Fruit fly (Drosophila melanogaster) whole organism, embryonic: ENCODE data around the gene CG5087.

ENCODE experiments used
- Atf6 ChIP-seq: fragments of 200-800 bp; sonication (Bioruptor generic); IDR thresholded peaks from 2 replicates; pipeline ENCODE4 v1.3.6; 2022; ENCODE audit warnings: missing biosample characterization, missing genetic modification characterization
- CG10209 ChIP-seq: fragments of 200-800 bp; sonication (Bioruptor generic); optimal IDR thresholded peaks from 3 replicates; lab custom pipeline; 2017; ENCODE audit warnings: missing biosample characterization, mild to moderate bottlenecking, missing genetic modification characterization, missing genetic modification reagents
- CG12942 ChIP-seq: fragments of 200-800 bp; sonication (Bioruptor generic); optimal IDR thresholded peaks from 3 replicates; lab custom pipeline; 2016; ENCODE audit warnings: missing biosample characterization, missing genetic modification characterization
- CG14014 ChIP-seq: fragments of 200-800 bp; sonication (Bioruptor generic); IDR thresholded peaks from 2 replicates; pipeline ENCODE4 v1.3.6; 2022; ENCODE audit warnings: missing biosample characterization, missing genetic modification characterization
- CG14050 ChIP-seq: fragments of 200-800 bp; sonication (Bioruptor generic); IDR thresholded peaks from 3 replicates; pipeline ENCODE4 v1.3.6; 2022; ENCODE audit warnings: missing biosample characterization, missing genetic modification characterization
- CG14710 ChIP-seq: fragments of 200-800 bp; sonication (Bioruptor generic); optimal IDR thresholded peaks from 3 replicates; lab custom pipeline; 2019; ENCODE audit warnings: missing biosample characterization, mild to moderate bottlenecking, missing genetic modification characterization, moderate library complexity
- CG1529 ChIP-seq: fragments of 200-800 bp; sonication (Bioruptor generic); optimal IDR thresholded peaks from 3 replicates; lab custom pipeline; 2018; ENCODE audit warnings: missing biosample characterization, missing genetic modification characterization
- CG1647 ChIP-seq: fragments of 200-800 bp; sonication (Bioruptor generic); optimal IDR thresholded peaks from 3 replicates; lab custom pipeline; 2016; ENCODE audit warnings: missing biosample characterization, missing genetic modification characterization
- CG1792 ChIP-seq: fragments of 200-800 bp; sonication (Bioruptor generic); optimal IDR thresholded peaks from 2 replicates; lab custom pipeline; 2016; ENCODE audit warnings: missing biosample characterization, missing genetic modification characterization
- CG31388 ChIP-seq: fragments of 200-800 bp; sonication (Bioruptor generic); optimal IDR thresholded peaks from 2 replicates; lab custom pipeline; 2016; ENCODE audit warnings: missing biosample characterization, missing genetic modification characterization
- CG42726 ChIP-seq: fragments of 200-800 bp; sonication (Bioruptor generic); IDR thresholded peaks from 2 replicates; pipeline ENCODE4 v1.3.6; 2022; ENCODE audit warnings: missing biosample characterization, missing genetic modification characterization; ENCODE audit not compliant: partially characterized antibody
- CG6175 ChIP-seq: fragments of 200-800 bp; sonication (Bioruptor generic); IDR thresholded peaks from 3 replicates; pipeline ENCODE4 v1.3.6; 2022; ENCODE audit warnings: missing biosample characterization, missing genetic modification characterization
- CG9797 ChIP-seq: fragments of 200-800 bp; sonication (Bioruptor generic); optimal IDR thresholded peaks from 3 replicates; lab custom pipeline; 2018; ENCODE audit warnings: missing biosample characterization, mild to moderate bottlenecking, missing genetic modification characterization
- Camta ChIP-seq: fragments of 200-800 bp; sonication (Bioruptor generic); optimal IDR thresholded peaks from 2 replicates; lab custom pipeline; 2016; ENCODE audit warnings: missing biosample characterization, missing genetic modification characterization
- D ChIP-seq, 2 experiments: fragments of 200-800 bp in 1 of 2; fragments of >200 bp in 1 of 2; sonication (Bioruptor generic) in 1 of 2; optimal IDR thresholded peaks; 2 replicates in 1 of 2; 3 replicates in 1 of 2; lab custom pipeline; 2017; ENCODE audit warnings: mild to moderate bottlenecking in 1 of 2, missing biosample characterization in 1 of 2, missing genetic modification characterization in 1 of 2, missing genetic modification reagents in 1 of 2
- D19B ChIP-seq: fragments of 200-800 bp; sonication (Bioruptor generic); optimal IDR thresholded peaks from 2 replicates; lab custom pipeline; 2017; ENCODE audit warnings: missing biosample characterization, mild to moderate bottlenecking, missing genetic modification characterization
- Dek ChIP-seq: fragments of 200-800 bp; sonication (Bioruptor generic); optimal IDR thresholded peaks from 3 replicates; lab custom pipeline; 2019; ENCODE audit warnings: missing biosample characterization, mild to moderate bottlenecking, missing genetic modification characterization, moderate library complexity
- Dip2 ChIP-seq: fragments of 200-800 bp; sonication (Bioruptor generic); IDR thresholded peaks from 2 replicates; pipeline ENCODE4 v1.3.6; 2022; ENCODE audit warnings: missing biosample characterization, missing genetic modification characterization
- Dll ChIP-seq: fragments of 200-800 bp; sonication (Bioruptor generic); IDR thresholded peaks from 4 replicates; pipeline ENCODE4 v1.3.6; 2022; ENCODE audit warnings: missing biosample characterization, missing genetic modification characterization; ENCODE audit not compliant: partially characterized antibody
- Dref ChIP-seq: fragments of 200-800 bp; sonication (Bioruptor generic); IDR thresholded peaks from 2 replicates; pipeline ENCODE4 v1.3.6; 2022; ENCODE audit warnings: missing biosample characterization, missing genetic modification characterization
- ERR ChIP-seq: fragments of 200-800 bp; sonication (Bioruptor generic); optimal IDR thresholded peaks from 2 replicates; lab custom pipeline; 2016; ENCODE audit warnings: missing biosample characterization, missing genetic modification characterization
- HHEX ChIP-seq: fragments of 200-800 bp; sonication (Bioruptor generic); optimal IDR thresholded peaks from 3 replicates; lab custom pipeline; 2017; ENCODE audit warnings: missing biosample characterization, mild to moderate bottlenecking, missing genetic modification characterization, missing genetic modification reagents
- HmgZ ChIP-seq: fragments of 200-800 bp; sonication (Bioruptor generic); optimal IDR thresholded peaks from 2 replicates; lab custom pipeline; 2018; ENCODE audit warnings: missing biosample characterization, mild to moderate bottlenecking, missing genetic modification characterization
- NC2α ChIP-seq: fragments of 200-800 bp; sonication (Bioruptor generic); optimal IDR thresholded peaks from 2 replicates; lab custom pipeline; 2016; ENCODE audit warnings: missing biosample characterization, missing genetic modification characterization
- Nf-YC ChIP-seq: fragments of 200-800 bp; optimal IDR thresholded peaks from 3 replicates; lab custom pipeline; 2019; ENCODE audit warnings: missing biosample characterization, mild to moderate bottlenecking, missing genetic modification characterization, moderate library complexity
- TFAM ChIP-seq: fragments of 200-800 bp; sonication (Bioruptor generic); optimal IDR thresholded peaks from 2 replicates; lab custom pipeline; 2017; ENCODE audit warnings: missing biosample characterization, missing genetic modification characterization, inconsistent platforms
- Vsx1 ChIP-seq: fragments of 200-800 bp; sonication (Bioruptor generic); optimal IDR thresholded peaks from 2 replicates; lab custom pipeline; 2017; ENCODE audit warnings: missing biosample characterization, mild to moderate bottlenecking, missing genetic modification characterization, missing genetic modification reagents
- Xbp1 ChIP-seq: fragments of 200-800 bp; sonication (Bioruptor generic); optimal IDR thresholded peaks from 3 replicates; lab custom pipeline; 2016; ENCODE audit warnings: missing biosample characterization, mild to moderate bottlenecking, missing genetic modification characterization
- al ChIP-seq: fragments of 200-800 bp; sonication (Bioruptor generic); IDR thresholded peaks from 2 replicates; pipeline ENCODE4 v1.3.6; 2022; ENCODE audit warnings: missing biosample characterization, missing genetic modification characterization
- amos ChIP-seq: fragments of 200-800 bp; sonication (Bioruptor generic); IDR thresholded peaks from 2 replicates; pipeline ENCODE4 v1.3.6; 2022; ENCODE audit warnings: missing biosample characterization, missing genetic modification characterization; ENCODE audit not compliant: partially characterized antibody
- caup ChIP-seq: fragments of 200-800 bp; sonication (Bioruptor generic); optimal IDR thresholded peaks from 3 replicates; lab custom pipeline; 2017; ENCODE audit warnings: missing biosample characterization, mild to moderate bottlenecking, missing genetic modification characterization, moderate library complexity; ENCODE audit not compliant: severe bottlenecking
- cg ChIP-seq: fragments of 200-800 bp; sonication (Bioruptor generic); optimal IDR thresholded peaks from 3 replicates; lab custom pipeline; 2019; ENCODE audit warnings: missing biosample characterization, mild to moderate bottlenecking, missing genetic modification characterization, moderate library complexity
- croc ChIP-seq: fragments of 200-800 bp; sonication (Bioruptor generic); conservative IDR thresholded peaks from 3 replicates; pipeline ENCODE4 v1.3.6; 2022; ENCODE audit warnings: missing biosample characterization, missing genetic modification characterization
- dati ChIP-seq: fragments of 200-800 bp; sonication (Bioruptor generic); IDR thresholded peaks from 2 replicates; pipeline ENCODE4 v1.3.6; 2022; ENCODE audit warnings: missing biosample characterization, missing genetic modification characterization
- emc ChIP-seq: fragments of 200-800 bp; sonication (Bioruptor generic); optimal IDR thresholded peaks from 2 replicates; lab custom pipeline; 2016; ENCODE audit warnings: missing biosample characterization, missing genetic modification characterization
- h ChIP-seq: fragments of >200 bp; optimal IDR thresholded peaks from 2 replicates; lab custom pipeline; 2017
- hbn ChIP-seq: fragments of 200-800 bp; sonication (Bioruptor generic); IDR thresholded peaks from 2 replicates; pipeline ENCODE4 v1.3.6; 2022; ENCODE audit warnings: missing biosample characterization, missing genetic modification characterization; ENCODE audit not compliant: partially characterized antibody
- insv ChIP-seq, 2 experiments: fragments of 200-800 bp; sonication (Bioruptor generic); optimal IDR thresholded peaks; 3 replicates each; lab custom pipeline; 2016 to 2018; ENCODE audit warnings: missing biosample characterization in 2 of 2, missing genetic modification characterization in 2 of 2
- nau ChIP-seq: fragments of 200-800 bp; sonication (Bioruptor generic); optimal IDR thresholded peaks from 3 replicates; lab custom pipeline; 2017; ENCODE audit warnings: missing biosample characterization, mild to moderate bottlenecking, missing genetic modification characterization, missing genetic modification reagents
- pros ChIP-seq: fragments of 200-800 bp; sonication (Bioruptor generic); optimal IDR thresholded peaks from 3 replicates; lab custom pipeline; 2019; ENCODE audit warnings: missing biosample characterization, mild to moderate bottlenecking, missing genetic modification characterization, moderate library complexity
- pzg ChIP-seq: fragments of 200-800 bp; sonication (Bioruptor generic); optimal IDR thresholded peaks from 3 replicates; lab custom pipeline; 2018; ENCODE audit warnings: missing biosample characterization, mild to moderate bottlenecking, missing genetic modification characterization, moderate library complexity
- slbo ChIP-seq: fragments of 200-800 bp; sonication (Bioruptor generic); IDR thresholded peaks from 2 replicates; pipeline ENCODE4 v1.3.6; 2022; ENCODE audit warnings: missing biosample characterization, missing genetic modification characterization
- sna ChIP-seq: fragments of 200-800 bp; sonication (Bioruptor generic); IDR thresholded peaks from 2 replicates; pipeline ENCODE4 v1.3.6; 2022; ENCODE audit warnings: missing biosample characterization, missing genetic modification characterization; ENCODE audit not compliant: partially characterized antibody
- sob ChIP-seq: fragments of 200-800 bp; sonication (Bioruptor generic); IDR thresholded peaks from 2 replicates; pipeline ENCODE4 v1.3.6; 2022; ENCODE audit warnings: missing biosample characterization, missing genetic modification characterization
- tup ChIP-seq: fragments of 200-800 bp; sonication (Bioruptor generic); optimal IDR thresholded peaks from 2 replicates; lab custom pipeline; 2016; ENCODE audit warnings: missing biosample characterization, mild to moderate bottlenecking, missing genetic modification characterization, moderate library complexity
- wor ChIP-seq: fragments of 200-800 bp; sonication (Bioruptor generic); IDR thresholded peaks from 2 replicates; pipeline ENCODE4 v1.3.6; 2022; ENCODE audit warnings: missing biosample characterization, missing genetic modification characterization
- yki ChIP-seq: fragments of >200 bp; optimal IDR thresholded peaks from 3 replicates; lab custom pipeline; 2018
- z ChIP-seq: fragments of 200-800 bp; sonication (Bioruptor generic); IDR thresholded peaks from 3 replicates; pipeline ENCODE4 v1.3.6; 2022; ENCODE audit warnings: missing biosample characterization, missing genetic modification characterization
- zf30C ChIP-seq: fragments of 200-800 bp; sonication (Bioruptor generic); optimal IDR thresholded peaks from 3 replicates; lab custom pipeline; 2018; ENCODE audit warnings: missing biosample characterization, mild to moderate bottlenecking, missing genetic modification characterization

Gene CG5087

DNA sequence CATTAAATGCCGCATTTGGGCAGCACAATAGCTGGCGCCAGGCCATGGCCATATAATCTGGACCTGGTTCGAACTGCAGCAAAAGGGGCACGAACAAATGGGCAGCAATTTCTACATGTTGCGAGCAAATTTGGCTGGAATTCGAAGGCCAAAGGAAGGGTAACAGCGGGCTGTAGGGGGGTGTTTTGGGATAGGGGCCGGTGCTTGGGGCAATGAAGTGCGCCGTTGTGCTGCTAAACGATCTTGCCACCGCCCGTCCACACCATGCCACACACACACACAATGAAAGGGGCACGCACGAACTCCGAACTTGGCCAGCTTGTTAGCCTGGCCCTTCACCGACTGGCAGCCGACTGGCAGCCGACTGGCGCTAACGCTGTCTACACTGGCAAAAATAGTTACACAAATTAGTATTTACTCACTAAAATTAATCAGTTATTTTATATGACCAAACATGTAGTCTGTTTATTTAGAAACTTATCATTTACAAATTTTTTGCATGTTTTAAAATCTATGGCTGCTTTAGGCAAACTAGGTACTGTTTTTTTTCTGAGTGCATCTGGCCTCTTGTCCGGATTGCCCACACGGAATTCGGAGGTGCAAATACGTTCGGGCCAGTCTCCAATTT lies 36.1 kb downstream of the CG5087 start (continued):
- TF ChIP-seq sob (GFP tag; lab: Robert Waterston, UW) (no peak; the same call in 1 of the 2 replicates), Xbp1 (GFP tag; lab: Kevin White, UChicago) (peak; percentile 43), Dll (GFP tag; lab: Robert Waterston, UW) (no peak), CG1647 (GFP tag; lab: Kevin White, UChicago) (peak; percentile 35), TFAM (GFP tag; lab: Kevin White, UChicago) (peak; percentile 41), slbo (GFP tag; lab: Robert Waterston, UW) (peak; percentile 37; the same call in 1 of the 2 replicates), CG42726 (GFP tag; lab: Robert Waterston, UW) (no peak), CG12942 (GFP tag; lab: Kevin White, UChicago) (no peak), NC2α (GFP tag; lab: Kevin White, UChicago) (no peak), pzg (GFP tag; lab: Kevin White, UChicago) (no peak), nau (no peak), croc (GFP tag; lab: Robert Waterston, UW) (peak; percentile 77), CG14014 (GFP tag; lab: Robert Waterston, UW) (no peak; the same call in 1 of the 2 replicates), CG31388 (GFP tag; lab: Kevin White, UChicago) (peak; percentile 39), D (optimal IDR thresholded peaks at IDR 0.05; lab: Kevin White, UChicago) (no peak), D (GFP tag; optimal IDR thresholded peaks at IDR 0.05; lab: Kevin White, UChicago) (peak; percentile 78), Dek (tag; lab: Kevin White, UChicago) (no peak), cg (GFP tag; lab: Kevin White, UChicago) (no peak), sna (GFP tag; lab: Robert Waterston, UW) (no peak), tup (GFP tag; lab: Kevin White, UChicago) (no peak), amos (no peak), CG14710 (peak; percentile 83), insv (GFP tag; optimal IDR thresholded peaks at IDR 0.05; lab: Kevin White, UChicago) (no peak), HHEX (GFP tag; lab: Kevin White, UChicago) (peak; percentile 31), al (0 out of 2 replicates have a peak, but pooled peaks have one; percentile 17), Dip2 (no peak), CG10209 (GFP tag; lab: Kevin White, UChicago) (peak; percentile 41), wor (GFP tag; lab: Robert Waterston, UW) (peak; percentile 43; the same call in 1 of the 2 replicates), CG1792 (GFP tag; lab: Kevin White, UChicago) (peak; percentile 40), Nf-YC (tag; lab: Kevin White, UChicago) (no peak), CG14050 (peak; percentile 15; the same call in 1 of the 3 replicates), dati (GFP tag; lab: Robert Waterston, UW) (no peak; the same call in 1 of the 2 replicates), Dref (GFP tag; lab: Robert Waterston, UW) (no peak), CG1529 (GFP tag; lab: Kevin White, UChicago) (peak; percentile 27), ERR (no peak), CG6175 (no peak), Vsx1 (GFP tag; lab: Kevin White, UChicago) (no peak), pros (GFP tag; lab: Kevin White, UChicago) (no peak), hbn (GFP tag; lab: Robert Waterston, UW) (no peak), D19B (GFP tag; lab: Kevin White, UChicago) (no peak), CG9797 (GFP tag; lab: Kevin White, UChicago) (no peak), yki (no peak), caup (GFP tag; lab: Kevin White, UChicago) (no peak), z (GFP tag; lab: Robert Waterston, UW) (peak; percentile 53; the same call in 1 of the 3 replicates), Atf6 (GFP tag; lab: Robert Waterston, UW) (peak; percentile 16; the same call in 1 of the 2 replicates), zf30C (GFP tag; lab: Kevin White, UChicago) (peak; percentile 37), h (lab: Kevin White, UChicago) (no peak), emc (GFP tag; lab: Kevin White, UChicago) (no peak), Camta (GFP tag; lab: Kevin White, UChicago) (peak; percentile 31), HmgZ (tag; lab: Kevin White, UChicago) (no peak)
